Worm (Caenorhabditis elegans): Measurements from ENCODE around the gene fut-2.
"Not testable (repeated sequence)": the region's sequence is repeated elsewhere in the genome, so short reads cannot be mapped to it uniquely, and the experiment has no call there.

ce11 chrV:6581762-6582161, 6.1 kb upstream of the fut-2 start, which contains the start of gene ZK1055.4:
- not testable (repeated sequence) for TF ChIP-seq unc-120 (tag; optimal IDR thresholded peaks at IDR 0.05; ENCODE audit: poor library complexity, severe bottlenecking); zip-8 (tag; optimal IDR thresholded peaks at IDR 0.05); mep-1 (tag; optimal IDR thresholded peaks at IDR 0.05); nhr-76 (tag; optimal IDR thresholded peaks at IDR 0.05); nhr-28 (tag; optimal IDR thresholded peaks at IDR 0.05); flh-1 (GFP tag; optimal IDR thresholded peaks at IDR 0.05); sptf-1 (tag; optimal IDR thresholded peaks at IDR 0.05); snpc-4 (tag; optimal IDR thresholded peaks at IDR 0.05); pha-4 (tag; optimal IDR thresholded peaks at IDR 0.05); unc-39 (tag; optimal IDR thresholded peaks at IDR 0.05); ces-1 (GFP tag; optimal IDR thresholded peaks at IDR 0.05)
